Fruit fly (Drosophila melanogaster) whole organism, pupa: Measurements from ENCODE around the gene CG16704.

ENCODE experiments used
- CG17806 ChIP-seq: fragments of 200-800 bp; sonication (Bioruptor generic); optimal IDR thresholded peaks from 2 replicates; lab custom pipeline; 2018; ENCODE audit warnings: missing biosample characterization, mild to moderate bottlenecking, missing genetic modification characterization, moderate library complexity
- CG9948 ChIP-seq: fragments of 200-800 bp; sonication (Bioruptor generic); optimal IDR thresholded peaks from 2 replicates; lab custom pipeline; 2018; ENCODE audit warnings: missing biosample characterization, mild to moderate bottlenecking, missing genetic modification characterization, moderate library complexity

dm6 chr2L:3654956-3655618, 37.3 kb downstream of the CG16704 start:
- no peak for TF ChIP-seq CG9948 (tag; lab: Kevin White, UChicago)
- no peak for TF ChIP-seq CG17806 (tag; lab: Kevin White, UChicago)
